Worm (Caenorhabditis elegans) whole organism, mixed stage, embryonic: ENCODE data around the gene skr-20.

Source experiments
- blmp-1 ChIP-seq: fragments of 150-350 bp; optimal IDR thresholded peaks from 2 replicates; lab custom pipeline; 2014; ENCODE audit warnings: missing biosample characterization, missing genetic modification characterization
- ceh-39 ChIP-seq: fragments of 150-350 bp; optimal IDR thresholded peaks from 2 replicates; lab custom pipeline; 2014; ENCODE audit warnings: missing biosample characterization, missing genetic modification characterization
- elt-3 ChIP-seq: fragments of 150-350 bp; optimal IDR thresholded peaks from 2 replicates; lab custom pipeline; 2014; ENCODE audit warnings: missing biosample characterization, missing genetic modification characterization
- flh-1 ChIP-seq: fragments of 200-800 bp; sonication (Bioruptor generic); optimal IDR thresholded peaks from 2 replicates; lab custom pipeline; 2018; ENCODE audit warnings: mild to moderate bottlenecking, missing genetic modification characterization, moderate library complexity, missing compliant biosample characterization
- nhr-12 ChIP-seq: fragments of 150-350 bp; optimal IDR thresholded peaks from 2 replicates; lab custom pipeline; 2014; ENCODE audit warnings: missing biosample characterization, missing genetic modification characterization
- nhr-237 ChIP-seq: fragments of 150-350 bp; optimal IDR thresholded peaks from 2 replicates; lab custom pipeline; 2014; ENCODE audit warnings: missing biosample characterization, missing genetic modification characterization
- pha-4 ChIP-seq: fragments of 150-350 bp; optimal IDR thresholded peaks from 2 replicates; lab custom pipeline; 2018; ENCODE audit warnings: missing biosample characterization, missing genetic modification reagents, missing genetic modification characterization
- tbx-8 ChIP-seq: fragments of 200-800 bp; sonication (Bioruptor generic); optimal IDR thresholded peaks from 2 replicates; lab custom pipeline; 2018; ENCODE audit warnings: mild to moderate bottlenecking, missing genetic modification characterization, moderate library complexity, missing compliant biosample characterization
- unc-62 ChIP-seq: fragments of 150-350 bp; optimal IDR thresholded peaks from 2 replicates; lab custom pipeline; 2014; ENCODE audit warnings: missing biosample characterization, missing genetic modification reagents, missing genetic modification characterization
- zip-8 ChIP-seq: fragments of 150-350 bp; optimal IDR thresholded peaks from 2 replicates; lab custom pipeline; 2014; ENCODE audit warnings: missing biosample characterization, missing genetic modification characterization
- ztf-11 ChIP-seq: fragments of 150-350 bp; optimal IDR thresholded peaks from 2 replicates; lab custom pipeline; 2014; ENCODE audit warnings: missing biosample characterization, missing genetic modification characterization

DNA sequence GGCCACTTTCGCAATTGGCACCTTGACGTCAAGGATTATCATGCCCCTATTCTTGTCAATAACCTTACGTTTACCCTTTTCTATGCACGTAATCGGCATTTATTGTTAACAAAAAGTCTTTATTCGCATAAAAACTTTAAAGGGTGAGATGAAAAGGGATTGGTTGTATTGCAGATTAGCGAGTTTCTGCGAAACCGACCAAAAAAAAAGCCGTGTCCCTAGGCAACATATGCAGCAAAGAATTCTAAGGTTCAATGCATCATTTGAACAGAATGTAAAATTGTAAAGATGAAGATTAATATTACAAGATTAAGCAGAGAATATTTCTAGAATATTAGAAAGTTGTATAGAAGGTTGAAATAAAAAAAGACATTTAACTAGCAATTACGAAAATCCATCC lies 41.3 kb downstream of the skr-20 start:
- TF ChIP-seq blmp-1 (tag; lab: Kevin White, UChicago) (no peak), elt-3 (tag; lab: Kevin White, UChicago) (no peak), ceh-39 (tag; lab: Kevin White, UChicago) (no peak), nhr-12 (tag; lab: Kevin White, UChicago) (no peak), zip-8 (no peak), unc-62 (GFP tag; lab: Kevin White, UChicago) (no peak), nhr-237 (tag; lab: Kevin White, UChicago) (no peak), pha-4 (tag; lab: Kevin White, UChicago) (no peak), ztf-11 (tag; lab: Kevin White, UChicago) (no peak), tbx-8 (GFP tag; lab: Kevin White, UChicago) (no peak), flh-1 (GFP tag; lab: Kevin White, UChicago) (no peak)
